Worm (Caenorhabditis elegans): ENCODE measurements around the gene C25F9.13.

- no peak for TF ChIP-seq cog-1 (tag; optimal IDR thresholded peaks at IDR 0.05)
- TF ChIP-seq ref-1 (GFP tag; conservative IDR thresholded peaks at IDR 0.05), result no peak
- no peak for TF ChIP-seq flt-1 (GFP tag; IDR thresholded peaks at IDR 0.05)
- TF ChIP-seq tab-1 (GFP tag; IDR thresholded peaks at IDR 0.05), result no peak
- TF ChIP-seq T22C8.4 (GFP tag; IDR thresholded peaks at IDR 0.05), result no peak
Measured at ce11 chrV:19401429-19401828, 2.6 kb upstream of the C25F9.13 start.
